Fruit fly (Drosophila melanogaster) whole organism, embryonic: Measurements from ENCODE around the gene mRpL30.

ENCODE experiments used
- Abd-B ChIP-seq: fragments of 200-800 bp; sonication (Bioruptor generic); optimal IDR thresholded peaks from 2 replicates; lab custom pipeline; 2018; ENCODE audit warnings: missing biosample characterization, mild to moderate bottlenecking, missing genetic modification characterization, moderate library complexity
- Antp ChIP-seq: fragments of 200-800 bp; sonication (Bioruptor generic); optimal IDR thresholded peaks from 3 replicates; lab custom pipeline; 2016; ENCODE audit warnings: missing biosample characterization, missing genetic modification characterization
- BtbVII ChIP-seq: fragments of 200-800 bp; sonication (Bioruptor generic); optimal IDR thresholded peaks from 3 replicates; lab custom pipeline; 2017; ENCODE audit warnings: missing biosample characterization, mild to moderate bottlenecking, missing genetic modification characterization
- Bteb2 ChIP-seq: fragments of 200-800 bp; sonication (Bioruptor generic); optimal IDR thresholded peaks from 2 replicates; lab custom pipeline; 2016; ENCODE audit warnings: missing biosample characterization, missing genetic modification characterization
- CG10959 ChIP-seq: fragments of 200-800 bp; sonication (Bioruptor generic); IDR thresholded peaks from 2 replicates; pipeline ENCODE4 v1.3.6; 2022; ENCODE audit warnings: missing biosample characterization, missing genetic modification characterization
- CG11247 ChIP-seq: fragments of 200-800 bp; sonication (Bioruptor generic); IDR thresholded peaks from 2 replicates; pipeline ENCODE4 v1.3.6; 2022; ENCODE audit warnings: missing biosample characterization, missing genetic modification characterization
- CG11504 ChIP-seq: fragments of 200-800 bp; sonication (Bioruptor generic); optimal IDR thresholded peaks from 3 replicates; lab custom pipeline; 2019; ENCODE audit warnings: missing biosample characterization, mild to moderate bottlenecking, missing genetic modification characterization, moderate library complexity
- CG11695 ChIP-seq: fragments of 200-800 bp; sonication (Bioruptor generic); IDR thresholded peaks from 3 replicates; pipeline ENCODE4 v1.3.6; 2022; ENCODE audit warnings: missing biosample characterization, missing genetic modification characterization
- CG12942 ChIP-seq: fragments of 200-800 bp; sonication (Bioruptor generic); optimal IDR thresholded peaks from 3 replicates; lab custom pipeline; 2016; ENCODE audit warnings: missing biosample characterization, missing genetic modification characterization
- CG13894 ChIP-seq: fragments of 200-800 bp; sonication (Bioruptor generic); optimal IDR thresholded peaks from 3 replicates; lab custom pipeline; 2018; ENCODE audit warnings: missing biosample characterization, mild to moderate bottlenecking, missing genetic modification characterization, moderate library complexity
- CG15011 ChIP-seq: fragments of 200-800 bp; sonication (Bioruptor generic); optimal IDR thresholded peaks from 3 replicates; lab custom pipeline; 2018; ENCODE audit warnings: missing biosample characterization, mild to moderate bottlenecking, missing genetic modification characterization
- CG1602 ChIP-seq: fragments of 200-800 bp; sonication (Bioruptor generic); optimal IDR thresholded peaks from 3 replicates; lab custom pipeline; 2016; ENCODE audit warnings: missing biosample characterization, missing genetic modification characterization
- CG17359 ChIP-seq: fragments of 200-800 bp; sonication (Bioruptor generic); optimal IDR thresholded peaks from 3 replicates; lab custom pipeline; 2018; ENCODE audit warnings: missing biosample characterization, mild to moderate bottlenecking, missing genetic modification characterization, moderate library complexity
- CG18262 ChIP-seq: fragments of 200-800 bp; optimal IDR thresholded peaks from 3 replicates; lab custom pipeline; 2019; ENCODE audit warnings: missing biosample characterization, mild to moderate bottlenecking, missing genetic modification characterization, moderate library complexity
- CG2116 ChIP-seq: fragments of 200-800 bp; sonication (Bioruptor generic); optimal IDR thresholded peaks from 3 replicates; lab custom pipeline; 2018; ENCODE audit warnings: missing biosample characterization, mild to moderate bottlenecking, missing genetic modification characterization
- CG2712 ChIP-seq: fragments of 200-800 bp; optimal IDR thresholded peaks from 3 replicates; lab custom pipeline; 2019; ENCODE audit warnings: missing biosample characterization, mild to moderate bottlenecking, missing genetic modification characterization, moderate library complexity
- CG31365 ChIP-seq: fragments of 200-800 bp; sonication (Bioruptor generic); optimal IDR thresholded peaks from 2 replicates; lab custom pipeline; 2018; ENCODE audit warnings: missing biosample characterization, mild to moderate bottlenecking, missing genetic modification characterization
- CG34422 ChIP-seq: fragments of 200-800 bp; sonication (Bioruptor generic); IDR thresholded peaks from 3 replicates; pipeline ENCODE4 v1.3.6; 2022; ENCODE audit warnings: missing biosample characterization, missing genetic modification characterization
- CG4360 ChIP-seq: fragments of 200-800 bp; sonication (Bioruptor generic); IDR thresholded peaks from 2 replicates; pipeline ENCODE4 v1.3.6; 2022; ENCODE audit warnings: missing biosample characterization, missing genetic modification characterization
- CG8290 ChIP-seq, 3 experiments: fragments of 200-800 bp; sonication (Bioruptor generic); optimal IDR thresholded peaks; 2 replicates each; lab custom pipeline; 2016 to 2019; ENCODE audit warnings: missing biosample characterization in 3 of 3, missing genetic modification characterization in 3 of 3, mild to moderate bottlenecking in 2 of 3, moderate library complexity in 1 of 3
- CG9797 ChIP-seq: fragments of 200-800 bp; sonication (Bioruptor generic); optimal IDR thresholded peaks from 3 replicates; lab custom pipeline; 2018; ENCODE audit warnings: missing biosample characterization, mild to moderate bottlenecking, missing genetic modification characterization
- CTCF ChIP-seq: fragments of 200-800 bp; sonication (Bioruptor generic); optimal IDR thresholded peaks from 2 replicates; lab custom pipeline; 2017; ENCODE audit warnings: missing biosample characterization, mild to moderate bottlenecking, missing genetic modification characterization, moderate library complexity
- CrebB ChIP-seq: fragments of 200-800 bp; sonication (Bioruptor generic); optimal IDR thresholded peaks from 3 replicates; lab custom pipeline; 2018; ENCODE audit warnings: missing biosample characterization, mild to moderate bottlenecking, missing genetic modification characterization
- Deaf1 ChIP-seq: fragments of 200-800 bp; optimal IDR thresholded peaks from 3 replicates; lab custom pipeline; 2019; ENCODE audit warnings: missing biosample characterization, mild to moderate bottlenecking, missing genetic modification characterization, moderate library complexity
- Dfd ChIP-seq, 2 experiments: fragments of >200 bp; optimal IDR thresholded peaks; 2 replicates each; lab custom pipeline; 2017; ENCODE audit warnings: missing biosample characterization in 2 of 2, missing genetic modification characterization in 2 of 2
- GATAe ChIP-seq: fragments of 200-800 bp; sonication (Bioruptor generic); conservative IDR thresholded peaks from 2 replicates; pipeline ENCODE4 v1.3.6; 2022; ENCODE audit warnings: missing biosample characterization, missing genetic modification characterization
- Gsc ChIP-seq: fragments of 200-800 bp; sonication (Bioruptor generic); IDR thresholded peaks from 2 replicates; pipeline ENCODE4 v1.3.6; 2022; ENCODE audit warnings: missing biosample characterization, missing genetic modification characterization
- H15 ChIP-seq: fragments of 200-800 bp; sonication (Bioruptor generic); IDR thresholded peaks from 3 replicates; pipeline ENCODE4 v1.3.6; 2022; ENCODE audit warnings: missing biosample characterization, missing genetic modification characterization
- HLH54F ChIP-seq: fragments of 200-800 bp; sonication (Bioruptor generic); optimal IDR thresholded peaks from 3 replicates; lab custom pipeline; 2016; ENCODE audit warnings: missing biosample characterization, missing genetic modification characterization
- HmgD ChIP-seq: fragments of 200-800 bp; sonication (Bioruptor generic); optimal IDR thresholded peaks from 3 replicates; lab custom pipeline; 2016; ENCODE audit warnings: missing biosample characterization, missing genetic modification characterization
- Med ChIP-seq: fragments of 200-800 bp; sonication (Bioruptor generic); peaks from one replicate; lab custom pipeline; 2016; ENCODE audit warnings: missing biosample characterization, missing genetic modification characterization, mild to moderate bottlenecking, inconsistent platforms, moderate library complexity
- NC2β ChIP-seq: fragments of 200-800 bp; sonication (Bioruptor generic); optimal IDR thresholded peaks from 2 replicates; lab custom pipeline; 2016; ENCODE audit warnings: missing biosample characterization, missing genetic modification characterization
- Neu2 ChIP-seq: fragments of 200-800 bp; sonication (Bioruptor generic); optimal IDR thresholded peaks from 3 replicates; lab custom pipeline; 2016; ENCODE audit warnings: missing biosample characterization, missing genetic modification characterization, borderline replicate concordance
- Optix ChIP-seq: fragments of 200-800 bp; sonication (Bioruptor generic); IDR thresholded peaks from 3 replicates; pipeline ENCODE4 v1.3.6; 2022; ENCODE audit warnings: missing biosample characterization, missing genetic modification characterization
- Ravus ChIP-seq: fragments of 200-800 bp; sonication (Bioruptor generic); IDR thresholded peaks from 2 replicates; pipeline ENCODE4 v1.3.6; 2022; ENCODE audit warnings: missing biosample characterization, missing genetic modification characterization
- ac ChIP-seq: fragments of 200-800 bp; sonication (Bioruptor generic); optimal IDR thresholded peaks from 3 replicates; lab custom pipeline; 2017; ENCODE audit warnings: missing biosample characterization, mild to moderate bottlenecking, missing genetic modification characterization
- bcd ChIP-seq: fragments of 200-800 bp; sonication (Bioruptor generic); optimal IDR thresholded peaks from 2 replicates; lab custom pipeline; 2017; ENCODE audit warnings: missing biosample characterization, mild to moderate bottlenecking, missing genetic modification characterization
- bigmax ChIP-seq: fragments of 200-800 bp; sonication (Bioruptor generic); optimal IDR thresholded peaks from 2 replicates; lab custom pipeline; 2018; ENCODE audit warnings: missing biosample characterization, mild to moderate bottlenecking, missing genetic modification characterization
- bowl ChIP-seq: fragments of 200-800 bp; sonication (Bioruptor generic); IDR thresholded peaks from 2 replicates; pipeline ENCODE4 v1.3.6; 2022; ENCODE audit warnings: missing biosample characterization, missing genetic modification characterization
- bsh ChIP-seq, 2 experiments: fragments of 200-800 bp; sonication (Bioruptor generic); optimal IDR thresholded peaks; 2 replicates each; lab custom pipeline; 2017 to 2018; ENCODE audit warnings: mild to moderate bottlenecking in 2 of 2, missing biosample characterization in 2 of 2, missing genetic modification characterization in 2 of 2, moderate library complexity in 1 of 2
- cato ChIP-seq: fragments of 200-800 bp; sonication (Bioruptor generic); optimal IDR thresholded peaks from 2 replicates; lab custom pipeline; 2016; ENCODE audit warnings: missing biosample characterization, missing genetic modification characterization, borderline replicate concordance
- dm ChIP-seq: fragments of 200-800 bp; sonication (Bioruptor generic); optimal IDR thresholded peaks from 3 replicates; lab custom pipeline; 2016; ENCODE audit warnings: missing biosample characterization, missing genetic modification characterization
- dysf ChIP-seq: fragments of 200-800 bp; sonication (Bioruptor generic); IDR thresholded peaks from 3 replicates; pipeline ENCODE4 v1.3.6; 2022; ENCODE audit warnings: missing biosample characterization, missing genetic modification characterization
- fd3F ChIP-seq: fragments of 200-800 bp; sonication (Bioruptor generic); optimal IDR thresholded peaks from 2 replicates; lab custom pipeline; 2018; ENCODE audit warnings: missing biosample characterization, mild to moderate bottlenecking, missing genetic modification characterization, moderate library complexity
- nau ChIP-seq: fragments of 200-800 bp; sonication (Bioruptor generic); optimal IDR thresholded peaks from 3 replicates; lab custom pipeline; 2017; ENCODE audit warnings: missing biosample characterization, mild to moderate bottlenecking, missing genetic modification characterization, missing genetic modification reagents
- pfk ChIP-seq: fragments of 200-800 bp; sonication (Bioruptor generic); optimal IDR thresholded peaks from 2 replicates; lab custom pipeline; 2018; ENCODE audit warnings: missing biosample characterization, mild to moderate bottlenecking, missing genetic modification characterization, moderate library complexity
- ranshi ChIP-seq: fragments of 200-800 bp; sonication (Bioruptor generic); IDR thresholded peaks from 2 replicates; pipeline ENCODE4 v1.3.6; 2022; ENCODE audit warnings: missing biosample characterization, missing genetic modification characterization
- repo ChIP-seq: fragments of 200-800 bp; sonication (Bioruptor generic); optimal IDR thresholded peaks from 2 replicates; lab custom pipeline; 2016; ENCODE audit warnings: missing biosample characterization, missing genetic modification characterization
- shn ChIP-seq: fragments of 200-800 bp; sonication (Bioruptor generic); optimal IDR thresholded peaks from 3 replicates; lab custom pipeline; 2016; ENCODE audit warnings: missing biosample characterization, missing genetic modification characterization
- sima ChIP-seq: fragments of 200-800 bp; sonication (Bioruptor generic); optimal IDR thresholded peaks from 2 replicates; lab custom pipeline; 2016; ENCODE audit warnings: missing biosample characterization, missing genetic modification characterization
- stc ChIP-seq: fragments of 200-800 bp; sonication (Bioruptor generic); IDR thresholded peaks from 2 replicates; pipeline ENCODE4 v1.3.6; 2022; ENCODE audit warnings: missing biosample characterization, missing genetic modification characterization

The mRpL30 gene

DNA sequence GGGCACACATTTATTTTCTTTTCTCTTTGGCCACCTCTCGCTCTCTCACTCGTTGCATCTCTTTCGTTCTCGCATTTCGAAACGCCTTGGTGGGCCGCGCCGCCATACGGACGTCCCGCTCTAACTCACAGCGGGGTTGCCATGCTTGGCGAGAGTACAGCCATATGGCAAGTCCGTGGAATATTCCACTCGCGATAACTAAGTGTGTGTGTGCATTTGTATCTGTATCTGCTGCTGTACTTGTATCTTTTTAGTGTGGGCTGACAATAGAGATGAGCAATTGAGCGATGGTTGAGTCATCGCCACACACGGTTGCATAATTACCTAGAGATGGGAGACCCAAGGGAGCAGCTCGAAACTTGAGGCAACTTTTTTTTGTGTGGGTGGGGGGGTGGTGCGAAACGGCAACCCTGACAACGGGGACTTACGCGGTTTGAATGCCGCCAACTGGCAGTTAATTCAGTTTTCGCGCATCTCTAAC lies 36.8 kb downstream of the mRpL30 start (continued):
- TF ChIP-seq CG8290 (GFP tag; optimal IDR thresholded peaks at IDR 0.05; lab: Kevin White, UChicago) (peak; percentile 76), CG8290 (tag; optimal IDR thresholded peaks at IDR 0.05; lab: Kevin White, UChicago) (peak; percentile 8 to 97), ranshi (GFP tag; lab: Robert Waterston, UW) (peak; percentile 88), NC2β (GFP tag; lab: Kevin White, UChicago) (peak; percentile 61), Neu2 (GFP tag; lab: Kevin White, UChicago) (no peak), CG18262 (tag; lab: Kevin White, UChicago) (peak; percentile 64), Bteb2 (GFP tag; lab: Kevin White, UChicago) (peak; percentile 67), dm (GFP tag; lab: Kevin White, UChicago) (peak; percentile 83), GATAe (GFP tag; lab: Robert Waterston, UW) (peak; percentile 72; the same call in 1 of the 2 replicates), Optix (peak; percentile 89), dysf (GFP tag; lab: Robert Waterston, UW) (peak; percentile 91), CG11504 (tag; lab: Kevin White, UChicago) (peak; percentile 86), sima (GFP tag; lab: Kevin White, UChicago) (no peak), CG2712 (peak; percentile 75), CG11247 (peak; percentile 91), bsh (GFP tag; optimal IDR thresholded peaks at IDR 0.05; lab: Kevin White, UChicago) (peak in 1 of 2 experiments; percentile 62), pfk (peak; percentile 16), bigmax (GFP tag; lab: Kevin White, UChicago) (peak; percentile 6), shn (peak; percentile 88), Deaf1 (tag; lab: Kevin White, UChicago) (peak; percentile 54), Gsc (GFP tag; lab: Robert Waterston, UW) (peak; percentile 56; the same call in 1 of the 2 replicates), CG31365 (tag; lab: Kevin White, UChicago) (peak; percentile 10), CG11695 (GFP tag; lab: Robert Waterston, UW) (peak; percentile 82), Dfd (GFP tag; optimal IDR thresholded peaks at IDR 0.05; lab: Kevin White, UChicago) (no peak), CG12942 (peak; percentile 79), CG9797 (GFP tag; lab: Kevin White, UChicago) (peak; percentile 72), BtbVII (no peak), fd3F (GFP tag; lab: Kevin White, UChicago) (peak; percentile 82), CG1602 (GFP tag; lab: Kevin White, UChicago) (peak; percentile 70), Antp (GFP tag; lab: Kevin White, UChicago) (peak; percentile 92), stc (peak; percentile 80), CG34422 (peak; percentile 94), nau (peak; percentile 3), CG2116 (GFP tag; lab: Kevin White, UChicago) (peak; percentile 97), CG4360 (GFP tag; lab: Robert Waterston, UW) (peak; percentile 51), CG15011 (GFP tag; lab: Kevin White, UChicago) (peak; percentile 57), H15 (GFP tag; lab: Robert Waterston, UW) (peak; percentile 74), ac (GFP tag; lab: Kevin White, UChicago) (peak; percentile 20), Abd-B (peak; percentile 74), CG10959 (GFP tag; lab: Robert Waterston, UW) (peak; percentile 76), HLH54F (GFP tag; lab: Kevin White, UChicago) (peak; percentile 93), repo (GFP tag; lab: Kevin White, UChicago) (peak; percentile 85), bcd (GFP tag; lab: Kevin White, UChicago) (peak; percentile 76), CTCF (GFP tag; lab: Kevin White, UChicago) (peak; percentile 9), CrebB (tag; lab: Kevin White, UChicago) (peak; percentile 79), Ravus (GFP tag; lab: Robert Waterston, UW) (peak; percentile 46; the same call in 1 of the 2 replicates), Med (peak; percentile 98), CG13894 (tag; lab: Kevin White, UChicago) (peak; percentile 86), bowl (GFP tag; lab: Robert Waterston, UW) (peak; percentile 86), CG17359 (peak; percentile 74), HmgD (peak; percentile 92), cato (GFP tag; lab: Kevin White, UChicago) (peak; percentile 32)
